Worm (Caenorhabditis elegans) whole organism, L4 larva: ENCODE results near the gene hsp-4.

Experiments
- F10B5.3 ChIP-seq: sonication (generic microtip); optimal IDR thresholded peaks from 2 replicates; lab custom pipeline; 2016; ENCODE audit warnings: mild to moderate bottlenecking, missing genetic modification characterization, missing compliant biosample characterization
- F26F4.8 ChIP-seq: fragments of 200-800 bp; sonication (Bioruptor generic); conservative IDR thresholded peaks from 2 replicates; pipeline ENCODE4 v1.3.6; 2022; ENCODE audit warnings: missing genetic modification characterization, missing compliant biosample characterization
- T20F7.1 ChIP-seq: fragments of 200-800 bp; sonication (Bioruptor generic); optimal IDR thresholded peaks from 2 replicates; lab custom pipeline; 2018; ENCODE audit warnings: mild to moderate bottlenecking, missing genetic modification characterization, missing compliant biosample characterization
- T26A8.4 ChIP-seq: fragments of 200-800 bp; sonication (Bioruptor generic); IDR thresholded peaks from 2 replicates; pipeline ENCODE4 v1.3.6; 2022; ENCODE audit warnings: missing genetic modification characterization, missing compliant biosample characterization
- Y48G9A.11 ChIP-seq: fragments of 200-800 bp; sonication (Bioruptor generic); IDR thresholded peaks from 2 replicates; pipeline ENCODE4 v1.3.6; 2022; ENCODE audit warnings: missing genetic modification reagents, missing genetic modification characterization, missing compliant biosample characterization
- Y5F2A.4 ChIP-seq: fragments of 200-800 bp; sonication (Bioruptor generic); optimal IDR thresholded peaks from 2 replicates; lab custom pipeline; 2018; ENCODE audit warnings: mild to moderate bottlenecking, missing genetic modification characterization, missing compliant biosample characterization
- Y75B8A.6 ChIP-seq: fragments of 200-800 bp; sonication (Bioruptor generic); IDR thresholded peaks from 2 replicates; pipeline ENCODE4 v1.3.6; 2022; ENCODE audit warnings: missing genetic modification reagents, missing genetic modification characterization, missing compliant biosample characterization
- aha-1 ChIP-seq: fragments of 150-350 bp; peaks from one replicate; lab custom pipeline; 2014; ENCODE audit warnings: missing biosample characterization, missing genetic modification characterization
- ama-1 ChIP-seq: fragments of 150-350 bp; optimal IDR thresholded peaks from 2 replicates; lab custom pipeline; 2014; ENCODE audit warnings: inconsistent platforms, mixed read lengths
- ceh-44 ChIP-seq: fragments of 200-800 bp; sonication (Bioruptor generic); IDR thresholded peaks from 2 replicates; pipeline ENCODE4 v1.3.6; 2022; ENCODE audit warnings: missing genetic modification reagents, missing genetic modification characterization, missing compliant biosample characterization
- cey-2 ChIP-seq: sonication (generic microtip); optimal IDR thresholded peaks from 3 replicates; lab custom pipeline; 2017; ENCODE audit warnings: missing genetic modification characterization, mild to moderate bottlenecking, missing compliant biosample characterization, antibody characterized with exemption, borderline replicate concordance; ENCODE audit not compliant: insufficient read depth
- daf-12 ChIP-seq: fragments of 150-350 bp; optimal IDR thresholded peaks from 2 replicates; lab custom pipeline; 2014; ENCODE audit warnings: missing biosample characterization, missing genetic modification reagents, missing genetic modification characterization
- daf-16 ChIP-seq, 3 experiments: sonication (generic microtip); optimal IDR thresholded peaks; 2 replicates each; lab custom pipeline; 2016 to 2017; ENCODE audit warnings: missing genetic modification characterization in 3 of 3, missing genetic modification reagents in 3 of 3, mild to moderate bottlenecking in 2 of 3, missing compliant biosample characterization in 2 of 3, missing biosample characterization in 1 of 3, moderate library complexity in 1 of 3
- daf-19 ChIP-seq: fragments of 200-800 bp; sonication (Bioruptor generic); conservative IDR thresholded peaks from 2 replicates; pipeline ENCODE4 v1.3.6; 2022; ENCODE audit warnings: missing genetic modification characterization, missing compliant biosample characterization
- daf-8 ChIP-seq: fragments of 200-800 bp; sonication (Bioruptor generic); IDR thresholded peaks from 2 replicates; pipeline ENCODE4 v1.3.6; 2022; ENCODE audit warnings: missing genetic modification characterization, missing compliant biosample characterization
- duxl-1 ChIP-seq: sonication (generic microtip); optimal IDR thresholded peaks from 2 replicates; lab custom pipeline; 2016; ENCODE audit warnings: mild to moderate bottlenecking, missing genetic modification characterization, moderate library complexity, missing compliant biosample characterization; ENCODE audit not compliant: poor library complexity
- dve-1 ChIP-seq: sonication (generic microtip); optimal IDR thresholded peaks from 2 replicates; lab custom pipeline; 2017; ENCODE audit warnings: antibody characterized with exemption, mild to moderate bottlenecking, missing genetic modification characterization, missing compliant biosample characterization; ENCODE audit not compliant: insufficient read depth
- egl-43 ChIP-seq: fragments of 200-800 bp; sonication (Bioruptor generic); IDR thresholded peaks from 2 replicates; pipeline ENCODE4 v1.3.6; 2022; ENCODE audit warnings: missing genetic modification reagents, missing genetic modification characterization, missing compliant biosample characterization
- fkh-10 ChIP-seq: fragments of 150-350 bp; optimal IDR thresholded peaks from 2 replicates; lab custom pipeline; 2014; ENCODE audit warnings: missing biosample characterization, missing genetic modification reagents, missing genetic modification characterization
- gei-8 ChIP-seq: fragments of 200-800 bp; sonication (Bioruptor generic); optimal IDR thresholded peaks from 2 replicates; lab custom pipeline; 2018; ENCODE audit warnings: mild to moderate bottlenecking, missing genetic modification characterization, missing compliant biosample characterization
- hif-1 ChIP-seq, 2 experiments: sonication (generic microtip); optimal IDR thresholded peaks; 2 replicates each; lab custom pipeline; 2016 to 2017; ENCODE audit warnings: missing compliant biosample characterization in 2 of 2, missing genetic modification characterization in 2 of 2, missing genetic modification reagents in 2 of 2, missing genotype in 2 of 2, mild to moderate bottlenecking in 1 of 2
- hlh-11 ChIP-seq: fragments of 200-800 bp; sonication (Bioruptor generic); optimal IDR thresholded peaks from 2 replicates; lab custom pipeline; 2018; ENCODE audit warnings: mild to moderate bottlenecking, missing genetic modification characterization, missing compliant biosample characterization
- hlh-30 ChIP-seq: sonication (generic microtip); optimal IDR thresholded peaks from 2 replicates; lab custom pipeline; 2017; ENCODE audit warnings: antibody characterized with exemption, mild to moderate bottlenecking, missing genetic modification characterization, missing compliant biosample characterization; ENCODE audit not compliant: insufficient read depth
- jun-1 ChIP-seq: fragments of 150-350 bp; optimal IDR thresholded peaks from 2 replicates; lab custom pipeline; 2014; ENCODE audit warnings: missing biosample characterization, missing genetic modification reagents, missing genetic modification characterization
- lim-7 ChIP-seq: fragments of 200-800 bp; sonication (Bioruptor generic); IDR thresholded peaks from 2 replicates; pipeline ENCODE4 v1.3.6; 2022; ENCODE audit warnings: missing genetic modification characterization, missing compliant biosample characterization
- lin-1 ChIP-seq: fragments of 200-800 bp; sonication (Bioruptor generic); IDR thresholded peaks from 2 replicates; pipeline ENCODE4 v1.3.6; 2022; ENCODE audit warnings: missing genetic modification reagents, missing genetic modification characterization, missing compliant biosample characterization
- lin-13 ChIP-seq: fragments of 150-350 bp; optimal IDR thresholded peaks from 2 replicates; lab custom pipeline; 2014; ENCODE audit warnings: missing biosample characterization, missing genetic modification reagents, missing genetic modification characterization
- lin-39 ChIP-seq: fragments of 150-350 bp; optimal IDR thresholded peaks from 2 replicates; lab custom pipeline; 2014; ENCODE audit warnings: missing biosample characterization, missing genetic modification reagents, missing genetic modification characterization
- madf-9 ChIP-seq: fragments of 200-800 bp; sonication (Bioruptor generic); conservative IDR thresholded peaks from 2 replicates; pipeline ENCODE4 v1.3.6; 2022; ENCODE audit warnings: missing genetic modification reagents, missing genetic modification characterization, missing compliant biosample characterization
- mep-1 ChIP-seq: fragments of 150-350 bp; sonication (generic microtip); optimal IDR thresholded peaks from 3 replicates; lab custom pipeline; 2014; ENCODE audit warnings: missing biosample characterization, missing genetic modification characterization
- mes-2 ChIP-seq: sonication (generic microtip); optimal IDR thresholded peaks from 2 replicates; lab custom pipeline; 2016; ENCODE audit warnings: missing genotype, mild to moderate bottlenecking, missing genetic modification characterization, missing compliant biosample characterization; ENCODE audit not compliant: poor library complexity, severe bottlenecking
- mxl-3 ChIP-seq: fragments of 200-800 bp; sonication (Bioruptor generic); optimal IDR thresholded peaks from 2 replicates; lab custom pipeline; 2018; ENCODE audit warnings: mild to moderate bottlenecking, missing genetic modification characterization, missing compliant biosample characterization
- nhr-11 ChIP-seq: fragments of 150-350 bp; optimal IDR thresholded peaks from 2 replicates; lab custom pipeline; 2014; ENCODE audit warnings: missing biosample characterization, missing genetic modification characterization
- nhr-111 ChIP-seq: fragments of 200-800 bp; sonication (Bioruptor generic); optimal IDR thresholded peaks from 2 replicates; lab custom pipeline; 2018; ENCODE audit warnings: mild to moderate bottlenecking, missing genetic modification characterization, missing compliant biosample characterization
- nhr-25 ChIP-seq: sonication (generic microtip); optimal IDR thresholded peaks from 2 replicates; lab custom pipeline; 2017; ENCODE audit warnings: missing genetic modification characterization, mild to moderate bottlenecking, missing compliant biosample characterization, antibody characterized with exemption, moderate library complexity, borderline replicate concordance; ENCODE audit not compliant: insufficient read depth
- nhr-28 ChIP-seq: fragments of 150-350 bp; optimal IDR thresholded peaks from 2 replicates; lab custom pipeline; 2014; ENCODE audit warnings: missing biosample characterization, missing genetic modification characterization
- nhr-48 ChIP-seq: sonication (generic microtip); optimal IDR thresholded peaks from 2 replicates; lab custom pipeline; 2016; ENCODE audit warnings: mild to moderate bottlenecking, missing genetic modification characterization, missing compliant biosample characterization
- nhr-77 ChIP-seq: fragments of 150-350 bp; optimal IDR thresholded peaks from 2 replicates; lab custom pipeline; 2014; ENCODE audit warnings: missing biosample characterization, missing genetic modification characterization
- pqm-1 ChIP-seq: sonication (generic microtip); optimal IDR thresholded peaks from 2 replicates; lab custom pipeline; 2017; ENCODE audit warnings: missing biosample characterization, missing genetic modification characterization
- skn-1 ChIP-seq: fragments of 150-350 bp; optimal IDR thresholded peaks from 2 replicates; lab custom pipeline; 2014; ENCODE audit warnings: missing biosample characterization, missing genetic modification characterization
- snpc-1.2 ChIP-seq: fragments of 200-800 bp; sonication (Bioruptor generic); IDR thresholded peaks from 2 replicates; pipeline ENCODE4 v1.3.6; 2022; ENCODE audit warnings: missing genetic modification reagents, missing genetic modification characterization, missing compliant biosample characterization
- snpc-4 ChIP-seq: fragments of 150-350 bp; optimal IDR thresholded peaks from 2 replicates; lab custom pipeline; 2014; ENCODE audit warnings: missing biosample characterization, missing genetic modification characterization
- spr-1 ChIP-seq: sonication (generic microtip); optimal IDR thresholded peaks from 2 replicates; lab custom pipeline; 2016; ENCODE audit warnings: mild to moderate bottlenecking, missing genetic modification characterization, missing compliant biosample characterization
- spr-3 ChIP-seq: fragments of 200-800 bp; sonication (Bioruptor generic); optimal IDR thresholded peaks from 2 replicates; lab custom pipeline; 2018; ENCODE audit warnings: mild to moderate bottlenecking, missing genetic modification characterization, missing compliant biosample characterization
- tag-97 ChIP-seq: fragments of 200-800 bp; sonication (Bioruptor generic); IDR thresholded peaks from 2 replicates; pipeline ENCODE4 v1.3.6; 2022; ENCODE audit warnings: missing genetic modification characterization, missing compliant biosample characterization
- tra-1 ChIP-seq: fragments of 200-800 bp; sonication (Bioruptor generic); IDR thresholded peaks from 2 replicates; pipeline ENCODE4 v1.3.6; 2022; ENCODE audit warnings: missing genetic modification reagents, missing genetic modification characterization, missing compliant biosample characterization
- unc-130 ChIP-seq: sonication (generic microtip); optimal IDR thresholded peaks from 2 replicates; lab custom pipeline; 2016; ENCODE audit warnings: missing genetic modification reagents, missing genetic modification characterization, missing compliant biosample characterization
- unc-39 ChIP-seq: sonication (generic microtip); optimal IDR thresholded peaks from 2 replicates; lab custom pipeline; 2017; ENCODE audit warnings: missing biosample characterization, missing genetic modification characterization
- zag-1 ChIP-seq: fragments of 150-350 bp; optimal IDR thresholded peaks from 2 replicates; lab custom pipeline; 2014; ENCODE audit warnings: missing biosample characterization, missing genetic modification characterization
- zfp-3 ChIP-seq: fragments of 200-800 bp; sonication (Bioruptor generic); conservative IDR thresholded peaks from 2 replicates; pipeline ENCODE4 v1.3.6; 2022; ENCODE audit warnings: missing genetic modification reagents, missing genetic modification characterization, missing compliant biosample characterization
- ztf-11 ChIP-seq: fragments of 150-350 bp; optimal IDR thresholded peaks from 2 replicates; lab custom pipeline; 2014; ENCODE audit warnings: missing biosample characterization, missing genetic modification characterization

hsp-4 gene

ce11 chrII:7363990-7364455 lies 11.6 kb upstream of the hsp-4 start, which contains the start of gene msra-1:
Gene msra-1 (minus strand): TSS chrII:7364040.
- TF ChIP-seq tra-1 (GFP tag; lab: Robert Waterston, UW), result no peak
- no peak for TF ChIP-seq tag-97 (GFP tag; lab: Robert Waterston, UW)
- no peak for TF ChIP-seq snpc-1.2 (GFP tag; lab: Robert Waterston, UW)
- no peak for TF ChIP-seq unc-130 (GFP tag; lab: Kevin White, UChicago)
- TF ChIP-seq lin-39, result no peak
- peak; percentile 59 for TF ChIP-seq nhr-48 (tag; lab: Kevin White, UChicago)
- TF ChIP-seq ama-1, result no peak
- no peak for TF ChIP-seq madf-9 (GFP tag; lab: Robert Waterston, UW)
- no peak for TF ChIP-seq snpc-4 (tag; lab: Kevin White, UChicago)
- TF ChIP-seq cey-2 (tag; lab: Kevin White, UChicago), result peak; percentile 8
- peak in 1 of 2 experiments; percentile 49 for TF ChIP-seq hif-1 (tag; optimal IDR thresholded peaks at IDR 0.05; lab: Kevin White, UChicago)
- peak; percentile 81 for TF ChIP-seq mxl-3
- TF ChIP-seq gei-8 (GFP tag; lab: Kevin White, UChicago), result no peak
- no peak for TF ChIP-seq T26A8.4 (GFP tag; lab: Robert Waterston, UW)
- peak; percentile 75 for TF ChIP-seq nhr-28 (tag; lab: Kevin White, UChicago)
- no peak for TF ChIP-seq daf-16 (GFP tag; optimal IDR thresholded peaks at IDR 0.05; lab: Kevin White, UChicago)
- TF ChIP-seq daf-16 (tag; optimal IDR thresholded peaks at IDR 0.05; lab: Kevin White, UChicago), result peak; percentile 74
- peak; percentile 68 for TF ChIP-seq mes-2
- peak; percentile 20 for TF ChIP-seq pqm-1 (tag; lab: Kevin White, UChicago)
- peak; percentile 26 for TF ChIP-seq nhr-11
- no peak for TF ChIP-seq nhr-111
- no peak for TF ChIP-seq daf-19 (GFP tag; lab: Robert Waterston, UW)
- no peak for TF ChIP-seq F10B5.3 (tag; lab: Kevin White, UChicago)
- TF ChIP-seq zag-1 (tag; lab: Kevin White, UChicago), result no peak
- TF ChIP-seq dve-1 (tag; lab: Kevin White, UChicago), result peak; percentile 78
- TF ChIP-seq daf-8 (GFP tag; lab: Robert Waterston, UW), result no peak
- TF ChIP-seq zfp-3, result no peak
- peak; percentile 56 for TF ChIP-seq hlh-30 (tag; lab: Kevin White, UChicago)
- no peak for TF ChIP-seq fkh-10 (GFP tag; lab: Kevin White, UChicago)
- TF ChIP-seq egl-43, result no peak
- no peak for TF ChIP-seq F26F4.8 (GFP tag; lab: Robert Waterston, UW)
- TF ChIP-seq spr-3 (GFP tag; lab: Kevin White, UChicago), result no peak
- peak; percentile 82 for TF ChIP-seq hlh-11 (tag; lab: Kevin White, UChicago)
- TF ChIP-seq Y48G9A.11 (GFP tag; lab: Robert Waterston, UW), result no peak
- no peak for TF ChIP-seq unc-39 (tag; lab: Kevin White, UChicago)
- TF ChIP-seq T20F7.1, result peak; percentile 54
- no peak for TF ChIP-seq lin-13 (GFP tag; lab: Kevin White, UChicago)
- TF ChIP-seq nhr-25, result no peak
- TF ChIP-seq Y5F2A.4 (GFP tag; lab: Kevin White, UChicago), result no peak
- no peak for TF ChIP-seq skn-1 (tag; lab: Kevin White, UChicago)
- TF ChIP-seq mep-1 (tag; lab: Kevin White, UChicago), result peak; percentile 62
- TF ChIP-seq ceh-44 (GFP tag; lab: Robert Waterston, UW), result no peak
- no peak for TF ChIP-seq lin-1 (GFP tag; lab: Robert Waterston, UW)
- TF ChIP-seq spr-1 (tag; lab: Kevin White, UChicago), result no peak
- no peak for TF ChIP-seq nhr-77
- no peak for TF ChIP-seq aha-1 (tag; lab: Kevin White, UChicago)
- TF ChIP-seq duxl-1, result no peak
- TF ChIP-seq jun-1, result no peak
- no peak for TF ChIP-seq daf-12 (tag; lab: Kevin White, UChicago)
- no peak for TF ChIP-seq ztf-11 (tag; lab: Kevin White, UChicago)
- TF ChIP-seq Y75B8A.6, result no peak
- no peak for TF ChIP-seq lim-7
